Fruit fly (Drosophila melanogaster): ENCODE data around the gene Sema1a.

The Sema1a gene

dm6 chr2L:8574258-8574657, 32.3 kb downstream of the Sema1a start:
- TF ChIP-seq Lhr (GFP tag; optimal IDR thresholded peaks at IDR 0.05) (no peak), CG14050 (GFP tag; IDR thresholded peaks at IDR 0.05) (no peak), gem (tag; optimal IDR thresholded peaks at IDR 0.05) (peak; percentile 33), chinmo (GFP tag; IDR thresholded peaks at IDR 0.05; ENCODE audit: partially characterized antibody) (no peak), CG10565 (GFP tag; optimal IDR thresholded peaks at IDR 0.05) (no peak), Med (GFP tag) (no peak), chm (GFP tag; IDR thresholded peaks at IDR 0.05) (no peak), unpg (GFP tag; optimal IDR thresholded peaks at IDR 0.05) (no peak), bsh (GFP tag; optimal IDR thresholded peaks at IDR 0.05) (peak in 1 of 2 experiments; percentile 23), CG2875 (GFP tag; optimal IDR thresholded peaks at IDR 0.05) (no peak), az2 (GFP tag; optimal IDR thresholded peaks at IDR 0.05) (no peak), CG3281 (GFP tag; optimal IDR thresholded peaks at IDR 0.05) (no peak), CG2120 (GFP tag; optimal IDR thresholded peaks at IDR 0.05) (no peak)

DNA sequence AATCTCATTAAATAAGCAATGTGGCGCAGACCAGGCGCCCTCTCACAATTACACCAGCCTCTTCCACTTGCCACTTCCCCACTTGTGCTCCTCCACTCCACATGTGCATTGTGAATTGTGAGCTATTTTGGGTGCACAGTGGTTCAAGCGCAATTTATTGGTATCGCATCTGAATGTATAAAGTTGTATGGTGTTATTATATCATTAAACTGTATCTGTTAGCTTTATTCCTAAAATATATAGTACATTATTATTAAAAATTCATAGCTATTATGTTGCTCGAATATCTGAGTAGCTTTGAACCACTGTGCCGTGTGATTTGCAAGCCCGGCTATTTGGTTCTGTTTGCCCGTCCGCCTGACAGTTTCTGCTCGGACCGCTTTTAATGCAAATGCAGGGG, 33.0 kb downstream of the Sema1a start:
- TF ChIP-seq CG13624 (GFP tag; optimal IDR thresholded peaks at IDR 0.05) = no peak
- TF ChIP-seq pan (optimal IDR thresholded peaks at IDR 0.05) = no peak
- peak in 1 of 2 experiments; percentile 92 for TF ChIP-seq pan (GFP tag; optimal IDR thresholded peaks at IDR 0.05 in 1 of 2, IDR thresholded peaks at IDR 0.05 in 1 of 2)
- peak; percentile 71 for TF ChIP-seq CG6654 (GFP tag; optimal IDR thresholded peaks at IDR 0.05)
- peak in 1 of 3 experiments; percentile 18 for TF ChIP-seq Stat92E (GFP tag; optimal IDR thresholded peaks at IDR 0.05)
- no peak for TF ChIP-seq vnd (GFP tag; IDR thresholded peaks at IDR 0.05; ENCODE audit: partially characterized antibody)
- TF ChIP-seq Med (GFP tag) = peak; percentile 78
- peak; percentile 49; the same call in 1 of the 2 replicates for TF ChIP-seq CG43689 (GFP tag; IDR thresholded peaks at IDR 0.05)
- TF ChIP-seq CoRest (tag; optimal IDR thresholded peaks at IDR 0.05) = peak; percentile 84
- TF ChIP-seq CG7786 (GFP tag; optimal IDR thresholded peaks at IDR 0.05) = no peak
- peak; percentile 95 for TF ChIP-seq ci (GFP tag; IDR thresholded peaks at IDR 0.05)
- peak; percentile 57 for TF ChIP-seq run (tag; optimal IDR thresholded peaks at IDR 0.05)
- no peak for TF ChIP-seq abd-A (tag; optimal IDR thresholded peaks at IDR 0.05)
- TF ChIP-seq zf30C (GFP tag; optimal IDR thresholded peaks at IDR 0.05) = no peak
- TF ChIP-seq CkIIα-i1 (GFP tag; IDR thresholded peaks at IDR 0.05) = no peak; the same call in 1 of the 2 replicates
- TF ChIP-seq bowl (GFP tag; IDR thresholded peaks at IDR 0.05) = peak; percentile 72
- no peak for TF ChIP-seq HmgD (GFP tag; optimal IDR thresholded peaks at IDR 0.05)
- TF ChIP-seq Awh (GFP tag; IDR thresholded peaks at IDR 0.05) = peak; percentile 93
- peak; percentile 92 for TF ChIP-seq CG10979 (tag; optimal IDR thresholded peaks at IDR 0.05)
- TF ChIP-seq CG2116 (GFP tag; optimal IDR thresholded peaks at IDR 0.05) = peak; percentile 45
- TF ChIP-seq inv (GFP tag; IDR thresholded peaks at IDR 0.05; ENCODE audit: partially characterized antibody) = no peak
- peak; percentile 73 for TF ChIP-seq Rx (GFP tag; IDR thresholded peaks at IDR 0.05)
- TF ChIP-seq slp2 (GFP tag; optimal IDR thresholded peaks at IDR 0.05) = no peak
- TF ChIP-seq Fer3 (tag; optimal IDR thresholded peaks at IDR 0.05) = peak; percentile 74
- peak; percentile 91 for TF ChIP-seq Spps (tag; optimal IDR thresholded peaks at IDR 0.05)
- TF ChIP-seq Hsf (GFP tag; optimal IDR thresholded peaks at IDR 0.05) = peak; percentile 69
- TF ChIP-seq Blimp-1 (GFP tag; optimal IDR thresholded peaks at IDR 0.05) = peak; percentile 92
- peak; percentile 43; the same call in 1 of the 3 replicates for TF ChIP-seq z (GFP tag; IDR thresholded peaks at IDR 0.05)
- peak; percentile 63 for TF ChIP-seq NfI (GFP tag; optimal IDR thresholded peaks at IDR 0.05)
- peak; percentile 89 for TF ChIP-seq CG10959 (GFP tag; IDR thresholded peaks at IDR 0.05)
- peak; percentile 77 for TF ChIP-seq Sox100B (GFP tag; optimal IDR thresholded peaks at IDR 0.05)
- peak; percentile 58 for TF ChIP-seq CG3281 (GFP tag; optimal IDR thresholded peaks at IDR 0.05)
- peak; percentile 17 for TF ChIP-seq Bdp1 (GFP tag; optimal IDR thresholded peaks at IDR 0.05)
- peak; percentile 90 for TF ChIP-seq CG1603 (tag; optimal IDR thresholded peaks at IDR 0.05)
- TF ChIP-seq D (optimal IDR thresholded peaks at IDR 0.05) = no peak
- peak; percentile 89 for TF ChIP-seq D (GFP tag; optimal IDR thresholded peaks at IDR 0.05)
- peak; percentile 74 for TF ChIP-seq nau (GFP tag; optimal IDR thresholded peaks at IDR 0.05)
- TF ChIP-seq pum (GFP tag; optimal IDR thresholded peaks at IDR 0.05) = peak; percentile 56
- TF ChIP-seq HLH3B (GFP tag; IDR thresholded peaks at IDR 0.05) = peak; percentile 92

Data from whole organism, embryonic.